Worm (Caenorhabditis elegans): Measurements from ENCODE around the gene mmab-1.
A peak's percentile ranks its signal among the peaks of the same experiment; 100 is the strongest.

mmab-1 gene

DNA sequence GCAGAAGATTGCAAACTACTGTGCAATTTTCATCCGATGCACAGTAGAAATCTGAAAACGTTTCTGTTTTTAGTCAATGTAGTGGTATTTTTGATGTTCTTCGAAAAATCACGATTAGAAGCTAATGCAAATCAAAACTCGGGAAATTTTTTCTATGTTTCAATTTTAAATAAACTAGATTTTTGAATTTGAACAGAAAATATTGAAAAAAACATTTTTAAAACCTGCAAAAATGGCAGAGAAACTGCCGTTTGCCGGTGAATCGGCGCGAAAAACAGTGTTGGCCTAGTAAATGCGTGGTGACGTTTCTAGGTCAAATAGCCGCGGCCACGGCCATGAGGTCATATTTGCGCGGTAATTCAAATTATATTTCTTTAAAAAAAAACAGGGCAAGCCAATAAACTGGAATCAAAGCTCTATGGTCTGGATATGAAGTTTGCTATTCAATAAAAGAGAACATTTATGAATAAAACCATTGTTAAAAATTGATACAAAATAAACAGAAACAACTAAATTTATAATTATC lies 8.3 kb upstream of the mmab-1 start, which contains the start of gene set-2:
set-2 (minus strand) TSS at position 51 of the 526 bp plus-strand sequence.
- peak; percentile 9 for TF ChIP-seq pha-4 (tag; optimal IDR thresholded peaks at IDR 0.05)
- no peak for TF ChIP-seq unc-62 (GFP tag; optimal IDR thresholded peaks at IDR 0.05)
- peak; percentile 21 for TF ChIP-seq ces-1 (GFP tag; optimal IDR thresholded peaks at IDR 0.05)
- TF ChIP-seq elt-3 (tag; optimal IDR thresholded peaks at IDR 0.05) = no peak
- TF ChIP-seq sptf-1 (tag; optimal IDR thresholded peaks at IDR 0.05) = peak; percentile 66
- TF ChIP-seq lsy-2 (tag; optimal IDR thresholded peaks at IDR 0.05) = peak; percentile 15

DNA sequence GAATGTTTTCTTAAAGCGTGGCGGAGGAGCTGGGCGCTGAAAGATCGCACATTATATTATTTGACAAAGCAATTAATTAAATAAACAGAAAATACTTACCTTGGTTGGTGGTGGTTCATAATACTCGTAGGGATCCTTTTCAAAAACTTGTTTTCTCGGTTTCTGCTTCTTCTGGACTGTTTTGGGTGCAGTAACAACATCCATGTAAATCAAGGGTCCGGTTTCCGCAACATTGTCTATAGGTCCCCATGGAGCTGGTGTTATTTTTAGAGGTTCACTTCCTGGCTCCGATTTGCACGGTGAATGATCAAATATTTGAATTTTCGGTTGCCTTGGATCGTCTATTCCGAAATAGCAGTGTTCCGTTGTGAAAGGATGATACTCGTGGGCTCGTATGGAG lies 2.2 kb upstream of the mmab-1 start:
- TF ChIP-seq bed-3 (GFP tag; optimal IDR thresholded peaks at IDR 0.05) (no peak), ztf-11 (tag; optimal IDR thresholded peaks at IDR 0.05) (no peak)

DNA sequence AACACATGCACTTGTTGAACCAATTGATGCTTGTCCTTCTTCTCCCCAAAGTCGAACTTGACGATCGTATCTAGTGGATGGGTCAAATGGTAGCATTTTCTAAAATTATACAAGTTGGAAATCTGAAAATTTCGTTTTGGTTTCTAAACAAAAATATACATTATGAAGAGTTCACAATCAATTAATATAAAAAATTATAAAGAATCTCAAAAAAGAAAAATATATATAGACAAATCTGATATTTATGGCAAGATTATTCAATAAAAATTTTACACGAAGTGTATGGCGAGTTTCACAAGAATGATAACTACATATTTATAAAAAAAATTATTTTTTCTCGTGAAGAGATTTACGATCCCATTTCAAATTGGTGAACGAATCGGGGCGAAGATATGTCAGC lies 1.7 kb downstream of the mmab-1 start, which contains the start of gene ula-1:
ula-1 (minus strand) TSS at position 101 of the 400 bp plus-strand sequence.
- TF ChIP-seq unc-62 (GFP tag; optimal IDR thresholded peaks at IDR 0.05) = no peak
- no peak for TF ChIP-seq blmp-1 (tag; optimal IDR thresholded peaks at IDR 0.05)
- TF ChIP-seq pha-4 (tag; optimal IDR thresholded peaks at IDR 0.05) = no peak
- no peak for TF ChIP-seq nhr-76 (tag; optimal IDR thresholded peaks at IDR 0.05)
- TF ChIP-seq elt-3 (tag; optimal IDR thresholded peaks at IDR 0.05) = no peak
- no peak for TF ChIP-seq lin-13 (tag; optimal IDR thresholded peaks at IDR 0.05)

DNA sequence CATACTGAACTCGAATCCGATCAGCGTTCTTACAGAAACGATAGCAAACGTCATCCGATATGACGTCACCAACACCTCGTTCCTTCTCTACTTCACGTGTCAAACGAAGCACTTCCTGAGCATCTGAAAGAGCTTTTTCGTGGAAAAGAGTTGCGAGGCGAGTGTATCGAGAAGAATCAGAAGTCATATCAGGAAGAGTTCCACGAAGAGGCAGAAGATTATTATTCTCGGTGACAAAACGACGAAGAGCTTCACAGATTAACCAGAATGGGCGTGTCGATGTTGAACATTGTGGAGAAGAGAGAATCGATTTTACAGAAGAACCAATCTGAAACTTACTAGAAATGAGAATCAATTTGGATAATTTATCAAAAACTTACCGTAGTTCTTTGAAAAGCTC lies 3.0 kb downstream of the mmab-1 start:
- TF ChIP-seq unc-120 (tag; optimal IDR thresholded peaks at IDR 0.05; ENCODE audit: poor library complexity, severe bottlenecking) (no peak), ceh-43 (GFP tag; optimal IDR thresholded peaks at IDR 0.05) (no peak), elt-1 (tag; optimal IDR thresholded peaks at IDR 0.05; ENCODE audit: borderline replicate concordance, insufficient read depth) (no peak), ham-2 (GFP tag; optimal IDR thresholded peaks at IDR 0.05) (no peak), ceh-83 (GFP tag; optimal IDR thresholded peaks at IDR 0.05) (no peak), elt-3 (tag; optimal IDR thresholded peaks at IDR 0.05) (no peak), unc-62 (GFP tag; optimal IDR thresholded peaks at IDR 0.05) (no peak), mls-2 (tag; optimal IDR thresholded peaks at IDR 0.05) (no peak), ces-1 (GFP tag; optimal IDR thresholded peaks at IDR 0.05) (no peak), snpc-4 (tag; optimal IDR thresholded peaks at IDR 0.05) (no peak), mep-1 (tag; optimal IDR thresholded peaks at IDR 0.05) (no peak), lin-32 (GFP tag; optimal IDR thresholded peaks at IDR 0.05) (no peak)

DNA sequence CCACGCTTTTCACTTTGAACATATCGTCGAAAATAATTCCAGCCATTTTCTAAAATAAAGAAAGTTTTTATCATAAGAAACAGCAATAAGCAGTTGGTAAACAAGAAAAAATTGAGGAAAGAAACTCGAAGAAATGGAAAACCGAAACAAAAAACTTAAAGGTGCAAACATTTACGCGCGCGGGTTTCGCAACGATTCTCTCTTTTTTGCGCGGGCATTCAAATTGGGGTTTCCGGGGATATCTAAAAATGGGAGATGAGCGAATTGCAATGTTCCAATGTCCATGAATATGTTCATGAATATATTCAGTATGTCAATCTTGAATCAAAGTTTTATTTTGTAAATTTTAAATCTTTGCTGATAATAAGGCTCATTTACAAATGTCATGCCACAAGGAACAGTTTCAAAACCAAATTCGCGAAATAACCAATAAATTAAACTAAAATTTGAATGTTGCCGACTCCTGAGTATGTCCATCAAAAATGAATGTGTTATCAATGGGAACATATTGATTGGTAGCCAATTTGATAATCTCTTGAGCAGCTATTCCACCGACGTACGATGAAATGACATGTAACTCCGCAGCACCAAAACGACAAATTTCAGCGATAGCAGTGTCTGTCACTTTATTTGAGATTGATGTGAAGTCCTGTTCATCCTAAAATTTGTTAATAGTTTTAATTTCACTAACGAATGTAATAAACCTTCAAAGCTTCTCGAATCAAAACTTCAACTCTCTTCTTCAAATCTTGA lies 3.8 kb downstream of the mmab-1 start, which contains the start of gene rpb-8:
rpb-8 (minus strand) TSS at position 49 of the 753 bp plus-strand sequence.
- no peak for TF ChIP-seq M03D4.4 (tag; optimal IDR thresholded peaks at IDR 0.05)
- peak; percentile 61 for TF ChIP-seq unc-120 (tag; optimal IDR thresholded peaks at IDR 0.05; ENCODE audit: poor library complexity, severe bottlenecking)
- TF ChIP-seq nhr-237 (tag; optimal IDR thresholded peaks at IDR 0.05) = peak; percentile 13
- TF ChIP-seq elt-3 (tag; optimal IDR thresholded peaks at IDR 0.05) = no peak
- no peak for TF ChIP-seq nhr-12 (tag; optimal IDR thresholded peaks at IDR 0.05)
- no peak for TF ChIP-seq nhr-28 (tag; optimal IDR thresholded peaks at IDR 0.05)
- peak; percentile 55 for TF ChIP-seq mep-1 (tag; optimal IDR thresholded peaks at IDR 0.05)
- TF ChIP-seq elt-1 (tag; optimal IDR thresholded peaks at IDR 0.05; ENCODE audit: borderline replicate concordance, insufficient read depth) = no peak
- no peak for TF ChIP-seq pha-4 (tag; optimal IDR thresholded peaks at IDR 0.05)
- TF ChIP-seq hlh-1 (tag; optimal IDR thresholded peaks at IDR 0.05) = no peak
- peak; percentile 67 for TF ChIP-seq lsy-2 (tag; optimal IDR thresholded peaks at IDR 0.05)
- TF ChIP-seq mls-2 (tag; optimal IDR thresholded peaks at IDR 0.05) = no peak
- TF ChIP-seq ztf-11 (tag; optimal IDR thresholded peaks at IDR 0.05) = no peak
- no peak for TF ChIP-seq lin-13 (tag; optimal IDR thresholded peaks at IDR 0.05)
- TF ChIP-seq cnd-1 (tag; optimal IDR thresholded peaks at IDR 0.05) = no peak
- TF ChIP-seq nhr-76 (tag; optimal IDR thresholded peaks at IDR 0.05) = no peak
- TF ChIP-seq ceh-83 (GFP tag; optimal IDR thresholded peaks at IDR 0.05) = no peak
- no peak for TF ChIP-seq unc-39 (tag; optimal IDR thresholded peaks at IDR 0.05)
- TF ChIP-seq flh-1 (GFP tag; optimal IDR thresholded peaks at IDR 0.05) = no peak
- no peak for TF ChIP-seq ceh-39 (tag; optimal IDR thresholded peaks at IDR 0.05)
- no peak for TF ChIP-seq blmp-1 (tag; optimal IDR thresholded peaks at IDR 0.05)
- no peak for TF ChIP-seq bed-3 (GFP tag; optimal IDR thresholded peaks at IDR 0.05)
- no peak for TF ChIP-seq ces-1 (GFP tag; optimal IDR thresholded peaks at IDR 0.05)
- no peak for TF ChIP-seq lin-32 (GFP tag; optimal IDR thresholded peaks at IDR 0.05)
- no peak for TF ChIP-seq tbx-8 (GFP tag; optimal IDR thresholded peaks at IDR 0.05)
- TF ChIP-seq ham-2 (GFP tag; optimal IDR thresholded peaks at IDR 0.05) = no peak
- no peak for TF ChIP-seq ceh-43 (GFP tag; optimal IDR thresholded peaks at IDR 0.05)
- no peak for TF ChIP-seq drap-1 (GFP tag; optimal IDR thresholded peaks at IDR 0.05)
- no peak for TF ChIP-seq zip-8 (tag; optimal IDR thresholded peaks at IDR 0.05)
